Worm (Caenorhabditis elegans) whole organism, L3 larva: ENCODE measurements around the gene tmem-231.

ENCODE experiments used
- R02D3.7 ChIP-seq: fragments of 150-350 bp; optimal IDR thresholded peaks from 2 replicates; lab custom pipeline; 2014; ENCODE audit warnings: missing biosample characterization, missing genetic modification characterization
- ZK546.5 ChIP-seq: sonication (generic microtip); optimal IDR thresholded peaks from 2 replicates; lab custom pipeline; 2017; ENCODE audit warnings: missing biosample characterization, missing genetic modification characterization
- aly-2 ChIP-seq: fragments of 150-350 bp; optimal IDR thresholded peaks from 2 replicates; lab custom pipeline; 2014; ENCODE audit warnings: missing biosample characterization, missing genetic modification characterization
- ama-1 ChIP-seq: fragments of 150-350 bp; optimal IDR thresholded peaks from 2 replicates; lab custom pipeline; 2018
- ceh-16 ChIP-seq: sonication (generic microtip); optimal IDR thresholded peaks from 2 replicates; lab custom pipeline; 2017; ENCODE audit warnings: missing biosample characterization, missing genetic modification characterization
- ceh-28 ChIP-seq: fragments of 150-350 bp; optimal IDR thresholded peaks from 2 replicates; lab custom pipeline; 2014; ENCODE audit warnings: missing biosample characterization, missing genetic modification reagents, missing genetic modification characterization
- ceh-82 ChIP-seq: fragments of 150-350 bp; optimal IDR thresholded peaks from 2 replicates; lab custom pipeline; 2014; ENCODE audit warnings: missing biosample characterization, missing genetic modification characterization
- ceh-9 ChIP-seq: sonication (generic microtip); optimal IDR thresholded peaks from 2 replicates; lab custom pipeline; 2018; ENCODE audit warnings: missing biosample characterization, missing genetic modification characterization
- daf-12 ChIP-seq: fragments of 150-350 bp; optimal IDR thresholded peaks from 2 replicates; lab custom pipeline; 2014; ENCODE audit warnings: missing biosample characterization, missing genetic modification reagents, missing genetic modification characterization
- egl-27 ChIP-seq: sonication (generic microtip); optimal IDR thresholded peaks from 4 replicates; lab custom pipeline; 2017; ENCODE audit warnings: missing biosample characterization, missing genetic modification reagents, missing genetic modification characterization
- egl-5 ChIP-seq: fragments of 150-350 bp; optimal IDR thresholded peaks from 2 replicates; lab custom pipeline; 2017; ENCODE audit warnings: missing biosample characterization, missing genetic modification reagents, missing genetic modification characterization, inconsistent platforms
- elt-1 ChIP-seq: fragments of 150-350 bp; optimal IDR thresholded peaks from 2 replicates; lab custom pipeline; 2014; ENCODE audit warnings: missing biosample characterization, missing genetic modification characterization
- elt-2 ChIP-seq: sonication (generic microtip); optimal IDR thresholded peaks from 2 replicates; lab custom pipeline; 2016; ENCODE audit warnings: missing genetic modification reagents, mild to moderate bottlenecking, missing genetic modification characterization, missing compliant biosample characterization
- elt-3 ChIP-seq, 3 experiments: fragments of 150-350 bp in 1 of 3; sonication (generic microtip) in 2 of 3; optimal IDR thresholded peaks; 2 replicates in 2 of 3; 4 replicates in 1 of 3; lab custom pipeline; 2014 to 2017; ENCODE audit warnings: missing biosample characterization in 3 of 3, missing genetic modification characterization in 3 of 3
- eor-1 ChIP-seq, 2 experiments: fragments of 150-350 bp; optimal IDR thresholded peaks; 2 replicates each; lab custom pipeline; 2014 to 2018; ENCODE audit warnings: missing biosample characterization in 2 of 2, missing genetic modification characterization in 2 of 2
- fkh-10 ChIP-seq: sonication (generic microtip); optimal IDR thresholded peaks from 2 replicates; lab custom pipeline; 2017; ENCODE audit warnings: missing biosample characterization, missing genetic modification reagents, missing genetic modification characterization
- fkh-2 ChIP-seq: fragments of 150-350 bp; optimal IDR thresholded peaks from 2 replicates; lab custom pipeline; 2014; ENCODE audit warnings: missing biosample characterization, missing genetic modification reagents, missing genetic modification characterization
- fos-1 ChIP-seq: fragments of 150-350 bp; optimal IDR thresholded peaks from 2 replicates; lab custom pipeline; 2014; ENCODE audit warnings: missing biosample characterization, missing genetic modification characterization
- hmg-11 ChIP-seq: sonication (generic microtip); optimal IDR thresholded peaks from 2 replicates; lab custom pipeline; 2016; ENCODE audit warnings: missing genetic modification characterization, missing compliant biosample characterization
- jun-1 ChIP-seq: fragments of 150-350 bp; optimal IDR thresholded peaks from 2 replicates; lab custom pipeline; 2014; ENCODE audit warnings: missing biosample characterization, missing genetic modification reagents, missing genetic modification characterization
- lin-15B ChIP-seq: fragments of 150-350 bp; optimal IDR thresholded peaks from 2 replicates; lab custom pipeline; 2014; ENCODE audit warnings: missing biosample characterization, missing genetic modification characterization
- lin-39 ChIP-seq: fragments of 150-350 bp; optimal IDR thresholded peaks from 2 replicates; lab custom pipeline; 2018; ENCODE audit warnings: missing biosample characterization, missing genetic modification reagents, missing genetic modification characterization
- lsy-12 ChIP-seq: sonication (generic microtip); optimal IDR thresholded peaks from 2 replicates; lab custom pipeline; 2016; ENCODE audit warnings: mild to moderate bottlenecking, missing genetic modification characterization, missing compliant biosample characterization
- mdl-1 ChIP-seq: fragments of 150-350 bp; optimal IDR thresholded peaks from 2 replicates; lab custom pipeline; 2014; ENCODE audit warnings: missing biosample characterization, missing genetic modification characterization
- mml-1 ChIP-seq: fragments of 150-350 bp; sonication (generic microtip); optimal IDR thresholded peaks from 3 replicates; lab custom pipeline; 2014; ENCODE audit warnings: missing biosample characterization, missing genetic modification characterization
- nfya-1 ChIP-seq: sonication (generic microtip); optimal IDR thresholded peaks from 2 replicates; lab custom pipeline; 2017; ENCODE audit warnings: missing genetic modification characterization, mild to moderate bottlenecking, missing compliant biosample characterization, antibody characterized with exemption, moderate library complexity; ENCODE audit not compliant: insufficient read depth
- nhr-11 ChIP-seq: fragments of 150-350 bp; optimal IDR thresholded peaks from 2 replicates; lab custom pipeline; 2014; ENCODE audit warnings: missing biosample characterization, missing genetic modification characterization
- nhr-12 ChIP-seq: fragments of 150-350 bp; optimal IDR thresholded peaks from 2 replicates; lab custom pipeline; 2014; ENCODE audit warnings: missing biosample characterization, missing genetic modification characterization
- nhr-23 ChIP-seq: fragments of 150-350 bp; optimal IDR thresholded peaks from 2 replicates; lab custom pipeline; 2014; ENCODE audit warnings: missing biosample characterization, missing genetic modification reagents, missing genetic modification characterization
- nhr-237 ChIP-seq: fragments of 150-350 bp; optimal IDR thresholded peaks from 2 replicates; lab custom pipeline; 2014; ENCODE audit warnings: missing biosample characterization, missing genetic modification characterization
- nhr-25 ChIP-seq: sonication (generic microtip); optimal IDR thresholded peaks from 2 replicates; lab custom pipeline; 2017; ENCODE audit warnings: missing biosample characterization, missing genetic modification characterization
- nhr-28 ChIP-seq: fragments of 150-350 bp; optimal IDR thresholded peaks from 2 replicates; lab custom pipeline; 2014; ENCODE audit warnings: missing biosample characterization, missing genetic modification characterization
- nhr-43 ChIP-seq: sonication (generic microtip); optimal IDR thresholded peaks from 2 replicates; lab custom pipeline; 2016; ENCODE audit warnings: mild to moderate bottlenecking, missing genetic modification characterization, missing compliant biosample characterization; ENCODE audit not compliant: poor library complexity, severe bottlenecking
- nhr-67 ChIP-seq: fragments of 150-350 bp; optimal IDR thresholded peaks from 2 replicates; lab custom pipeline; 2014; ENCODE audit warnings: missing biosample characterization, missing genetic modification characterization
- nhr-76 ChIP-seq: fragments of 150-350 bp; sonication (generic microtip); optimal IDR thresholded peaks from 5 replicates; lab custom pipeline; 2014; ENCODE audit warnings: missing biosample characterization, missing genetic modification characterization
- nhr-77 ChIP-seq: fragments of 150-350 bp; optimal IDR thresholded peaks from 2 replicates; lab custom pipeline; 2014; ENCODE audit warnings: missing biosample characterization, missing genetic modification characterization
- pha-4 ChIP-seq: fragments of 150-350 bp; optimal IDR thresholded peaks from 2 replicates; lab custom pipeline; 2014; ENCODE audit warnings: missing biosample characterization, missing genetic modification reagents, missing genetic modification characterization
- pqm-1 ChIP-seq: fragments of 150-350 bp; optimal IDR thresholded peaks from 2 replicates; lab custom pipeline; 2017; ENCODE audit warnings: missing biosample characterization, missing genetic modification characterization, inconsistent platforms
- sea-2 ChIP-seq: fragments of 150-350 bp; sonication (generic microtip); optimal IDR thresholded peaks from 4 replicates; lab custom pipeline; 2014; ENCODE audit warnings: missing biosample characterization, missing genetic modification reagents, missing genetic modification characterization
- skn-1 ChIP-seq: fragments of 150-350 bp; optimal IDR thresholded peaks from 2 replicates; lab custom pipeline; 2014; ENCODE audit warnings: missing biosample characterization, missing genetic modification characterization
- snpc-4 ChIP-seq: fragments of 150-350 bp; optimal IDR thresholded peaks from 2 replicates; lab custom pipeline; 2014; ENCODE audit warnings: missing biosample characterization, missing genetic modification characterization
- tbx-2 ChIP-seq: sonication (generic microtip); optimal IDR thresholded peaks from 2 replicates; lab custom pipeline; 2016; ENCODE audit warnings: mild to moderate bottlenecking, missing genetic modification characterization, missing compliant biosample characterization
- unc-39 ChIP-seq: sonication (generic microtip); optimal IDR thresholded peaks from 4 replicates; lab custom pipeline; 2017; ENCODE audit warnings: missing biosample characterization, missing genetic modification characterization
- unc-62 ChIP-seq: fragments of 150-350 bp; sonication (generic microtip); optimal IDR thresholded peaks from 4 replicates; lab custom pipeline; 2014; ENCODE audit warnings: missing biosample characterization, missing genetic modification reagents, missing genetic modification characterization
- zag-1 ChIP-seq: fragments of 150-350 bp; optimal IDR thresholded peaks from 2 replicates; lab custom pipeline; 2014; ENCODE audit warnings: missing biosample characterization, missing genetic modification characterization
- ztf-11 ChIP-seq: fragments of 150-350 bp; optimal IDR thresholded peaks from 2 replicates; lab custom pipeline; 2014; ENCODE audit warnings: missing biosample characterization, missing genetic modification characterization
- ztf-4 ChIP-seq: fragments of 150-350 bp; optimal IDR thresholded peaks from 2 replicates; lab custom pipeline; 2014; ENCODE audit warnings: missing biosample characterization, missing genetic modification characterization

Gene tmem-231

ce11 chrIV:8428492-8428891 is 1.9 kb downstream of the tmem-231 start (continued):
- TF ChIP-seq fkh-10 (GFP tag; lab: Kevin White, UChicago): no peak
- TF ChIP-seq elt-1 (tag; lab: Kevin White, UChicago): no peak
- TF ChIP-seq unc-39 (tag; lab: Kevin White, UChicago): no peak
- TF ChIP-seq nhr-76 (tag; lab: Kevin White, UChicago): no peak
- peak; percentile 76 for TF ChIP-seq nhr-43 (tag; lab: Kevin White, UChicago)
- TF ChIP-seq pqm-1: peak; percentile 46
- TF ChIP-seq nhr-28 (tag; lab: Kevin White, UChicago): no peak
- no peak for TF ChIP-seq jun-1 (tag; lab: Kevin White, UChicago)
- no peak for TF ChIP-seq mml-1 (tag; lab: Kevin White, UChicago)
- no peak for TF ChIP-seq ZK546.5
- peak; percentile 99 for TF ChIP-seq snpc-4
- peak; percentile 71 for TF ChIP-seq elt-2 (tag; lab: Kevin White, UChicago)
- no peak for TF ChIP-seq ztf-11 (tag; lab: Kevin White, UChicago)
- TF ChIP-seq egl-5 (tag; lab: Kevin White, UChicago): no peak
- TF ChIP-seq ztf-4 (tag; lab: Kevin White, UChicago): peak; percentile 5
- TF ChIP-seq ceh-9 (tag; lab: Kevin White, UChicago): no peak

DNA sequence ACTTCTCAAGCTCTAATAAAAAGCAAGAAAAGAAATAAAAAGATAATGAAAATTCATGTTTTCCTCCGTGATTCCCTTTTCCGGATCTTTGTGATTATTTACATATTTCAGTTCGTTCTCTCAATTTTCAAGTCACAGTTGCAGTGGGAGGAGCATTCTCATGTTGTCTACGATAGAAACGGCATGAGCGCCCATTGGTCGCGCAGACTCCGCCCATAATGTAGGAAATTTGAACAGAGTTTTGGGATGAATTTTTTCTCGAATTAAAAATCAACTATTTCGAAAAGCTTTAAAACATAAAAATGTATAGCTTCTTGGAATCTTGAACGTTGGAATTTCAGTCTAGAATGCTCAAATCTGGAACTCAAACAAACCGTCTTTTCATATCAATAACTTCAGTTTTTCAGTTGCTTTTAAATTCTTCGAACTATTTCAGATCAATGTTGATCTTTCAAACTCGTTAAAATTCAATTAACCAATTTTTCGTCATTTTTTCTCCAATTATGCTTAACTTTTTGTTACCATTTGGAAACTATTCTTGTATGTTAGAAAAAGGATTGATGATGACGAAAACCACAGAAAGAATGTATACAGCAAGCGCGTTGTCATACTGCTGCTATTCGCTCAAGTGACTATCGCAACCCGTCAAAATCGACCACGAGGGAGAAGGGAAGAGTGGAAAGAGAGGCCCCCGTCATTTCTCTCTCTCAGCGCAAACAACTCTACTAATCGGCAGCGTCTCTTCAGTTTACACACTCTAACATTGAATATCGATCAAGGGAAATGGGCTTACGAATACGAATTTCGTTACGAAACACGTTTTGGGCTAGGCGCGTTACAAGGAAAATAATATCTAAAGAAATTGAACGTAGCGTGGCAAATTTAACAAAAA is 5.2 kb downstream of the tmem-231 start:
- TF ChIP-seq nhr-237 (tag; lab: Kevin White, UChicago) (no peak), aly-2 (tag; lab: Kevin White, UChicago) (peak; percentile 78), ama-1 (peak; percentile 99), fos-1 (tag; lab: Kevin White, UChicago) (no peak), nhr-25 (tag; lab: Kevin White, UChicago) (peak; percentile 86), nhr-11 (tag; lab: Kevin White, UChicago) (no peak), daf-12 (tag; lab: Kevin White, UChicago) (no peak), ztf-4 (tag; lab: Kevin White, UChicago) (peak; percentile 16), ceh-82 (peak; percentile 31), nhr-28 (tag; lab: Kevin White, UChicago) (no peak), nhr-77 (tag; lab: Kevin White, UChicago) (no peak), hmg-11 (no peak), nhr-43 (tag; lab: Kevin White, UChicago) (peak; percentile 79), zag-1 (no peak), skn-1 (peak; percentile 64), lin-15B (peak; percentile 52), sea-2 (GFP tag; lab: Kevin White, UChicago) (no peak), nhr-67 (no peak), lsy-12 (tag; lab: Kevin White, UChicago) (peak; percentile 58), jun-1 (tag; lab: Kevin White, UChicago) (peak; percentile 52), lin-39 (tag; lab: Kevin White, UChicago) (peak; percentile 78), egl-5 (tag; lab: Kevin White, UChicago) (no peak), elt-3 (tag; optimal IDR thresholded peaks at IDR 0.05; lab: Kevin White, UChicago) (peak in 1 of 3 experiments; percentile 10), unc-62 (GFP tag; lab: Kevin White, UChicago) (peak; percentile 72), mml-1 (tag; lab: Kevin White, UChicago) (no peak), ZK546.5 (no peak), ztf-11 (tag; lab: Kevin White, UChicago) (no peak), snpc-4 (peak; percentile 78), unc-39 (tag; lab: Kevin White, UChicago) (no peak), elt-1 (tag; lab: Kevin White, UChicago) (no peak), egl-27 (tag; lab: Kevin White, UChicago) (peak; percentile 21), nfya-1 (tag; lab: Kevin White, UChicago) (peak; percentile 100), pqm-1 (no peak), elt-2 (tag; lab: Kevin White, UChicago) (peak; percentile 35), ceh-28 (tag; lab: Kevin White, UChicago) (peak; percentile 81), ceh-9 (tag; lab: Kevin White, UChicago) (no peak), nhr-23 (tag; lab: Kevin White, UChicago) (peak; percentile 78), tbx-2 (tag; lab: Kevin White, UChicago) (peak; percentile 57), pha-4 (tag; lab: Kevin White, UChicago) (peak; percentile 81), mdl-1 (tag; lab: Kevin White, UChicago) (peak; percentile 64), nhr-12 (tag; lab: Kevin White, UChicago) (no peak), fkh-10 (GFP tag; lab: Kevin White, UChicago) (no peak), fkh-2 (tag; lab: Kevin White, UChicago) (peak; percentile 42), ceh-16 (peak; percentile 21), R02D3.7 (tag; lab: Kevin White, UChicago) (peak; percentile 67), eor-1 (tag; optimal IDR thresholded peaks at IDR 0.05; lab: Kevin White, UChicago) (no peak), nhr-76 (tag; lab: Kevin White, UChicago) (no peak)
- TF ChIP-seq, all 47 proteins: peak for 25
